Worm (Caenorhabditis elegans): ENCODE results near the gene ttbk-7.

ce11 chrV:12921680-12922079 lies 26.0 kb upstream of the ttbk-7 start:
- TF ChIP-seq W03F9.2 (tag; optimal IDR thresholded peaks at IDR 0.05), result no peak
- no peak for TF ChIP-seq him-1 (tag; optimal IDR thresholded peaks at IDR 0.05)
